Worm (Caenorhabditis elegans) whole organism, L4 larva: ENCODE results near the gene mdl-1.

ENCODE experiments used
- F26F4.8 ChIP-seq: fragments of 200-800 bp; sonication (Bioruptor generic); conservative IDR thresholded peaks from 2 replicates; pipeline ENCODE4 v1.3.6; 2022; ENCODE audit warnings: missing genetic modification characterization, missing compliant biosample characterization
- F44E2.7 ChIP-seq: fragments of 200-800 bp; sonication (Bioruptor generic); IDR thresholded peaks from 2 replicates; pipeline ENCODE4 v2.1.2; 2022; ENCODE audit warnings: missing genetic modification characterization, missing compliant biosample characterization
- T20F7.1 ChIP-seq: fragments of 200-800 bp; sonication (Bioruptor generic); optimal IDR thresholded peaks from 2 replicates; lab custom pipeline; 2018; ENCODE audit warnings: mild to moderate bottlenecking, missing genetic modification characterization, missing compliant biosample characterization
- T26A8.4 ChIP-seq: fragments of 200-800 bp; sonication (Bioruptor generic); IDR thresholded peaks from 2 replicates; pipeline ENCODE4 v1.3.6; 2022; ENCODE audit warnings: missing genetic modification characterization, missing compliant biosample characterization
- Y5F2A.4 ChIP-seq: fragments of 200-800 bp; sonication (Bioruptor generic); optimal IDR thresholded peaks from 2 replicates; lab custom pipeline; 2018; ENCODE audit warnings: mild to moderate bottlenecking, missing genetic modification characterization, missing compliant biosample characterization
- ZK337.2 ChIP-seq: fragments of 200-800 bp; sonication (Bioruptor generic); IDR thresholded peaks from 2 replicates; pipeline ENCODE4 v1.3.6; 2022; ENCODE audit warnings: missing genetic modification reagents, missing genetic modification characterization, missing compliant biosample characterization
- ZK546.5 ChIP-seq, 2 experiments: sonication (generic microtip); optimal IDR thresholded peaks; 2 replicates each; lab custom pipeline; 2017; ENCODE audit warnings: missing biosample characterization in 2 of 2, missing genetic modification characterization in 2 of 2
- aha-1 ChIP-seq: fragments of 150-350 bp; peaks from one replicate; lab custom pipeline; 2014; ENCODE audit warnings: missing biosample characterization, missing genetic modification characterization
- aly-2 ChIP-seq: sonication (generic microtip); optimal IDR thresholded peaks from 2 replicates; lab custom pipeline; 2018; ENCODE audit warnings: missing biosample characterization, missing genetic modification characterization
- arid-1 ChIP-seq: fragments of 200-800 bp; sonication (Bioruptor generic); conservative IDR thresholded peaks from 2 replicates; pipeline ENCODE4 v1.3.6; 2022; ENCODE audit warnings: missing genetic modification reagents, missing genetic modification characterization, missing compliant biosample characterization
- ceh-20 ChIP-seq: fragments of 200-800 bp; sonication (Bioruptor generic); IDR thresholded peaks from 2 replicates; pipeline ENCODE4 v1.3.6; 2022; ENCODE audit warnings: missing genetic modification reagents, missing genetic modification characterization, missing compliant biosample characterization
- ceh-28 ChIP-seq: fragments of 150-350 bp; optimal IDR thresholded peaks from 2 replicates; lab custom pipeline; 2014; ENCODE audit warnings: missing biosample characterization, missing genetic modification reagents, missing genetic modification characterization
- ceh-32 ChIP-seq: sonication (generic microtip); optimal IDR thresholded peaks from 2 replicates; lab custom pipeline; 2016; ENCODE audit warnings: mild to moderate bottlenecking, missing genetic modification characterization, missing compliant biosample characterization; ENCODE audit not compliant: poor library complexity
- ceh-82 ChIP-seq: sonication (generic microtip); optimal IDR thresholded peaks from 2 replicates; lab custom pipeline; 2017; ENCODE audit warnings: missing biosample characterization, missing genetic modification characterization
- cey-2 ChIP-seq: sonication (generic microtip); optimal IDR thresholded peaks from 3 replicates; lab custom pipeline; 2017; ENCODE audit warnings: missing genetic modification characterization, mild to moderate bottlenecking, missing compliant biosample characterization, antibody characterized with exemption, borderline replicate concordance; ENCODE audit not compliant: insufficient read depth
- daf-19 ChIP-seq: fragments of 200-800 bp; sonication (Bioruptor generic); conservative IDR thresholded peaks from 2 replicates; pipeline ENCODE4 v1.3.6; 2022; ENCODE audit warnings: missing genetic modification characterization, missing compliant biosample characterization
- daf-8 ChIP-seq: fragments of 200-800 bp; sonication (Bioruptor generic); IDR thresholded peaks from 2 replicates; pipeline ENCODE4 v1.3.6; 2022; ENCODE audit warnings: missing genetic modification characterization, missing compliant biosample characterization
- dpl-1 ChIP-seq: fragments of 150-350 bp; optimal IDR thresholded peaks from 2 replicates; lab custom pipeline; 2014; ENCODE audit warnings: missing biosample characterization, missing genetic modification reagents, missing genetic modification characterization
- dve-1 ChIP-seq: sonication (generic microtip); optimal IDR thresholded peaks from 2 replicates; lab custom pipeline; 2017; ENCODE audit warnings: antibody characterized with exemption, mild to moderate bottlenecking, missing genetic modification characterization, missing compliant biosample characterization; ENCODE audit not compliant: insufficient read depth
- egl-27 ChIP-seq: sonication (generic microtip); optimal IDR thresholded peaks from 3 replicates; lab custom pipeline; 2017; ENCODE audit warnings: missing biosample characterization, missing genetic modification reagents, missing genetic modification characterization
- egl-43 ChIP-seq: fragments of 200-800 bp; sonication (Bioruptor generic); IDR thresholded peaks from 2 replicates; pipeline ENCODE4 v1.3.6; 2022; ENCODE audit warnings: missing genetic modification reagents, missing genetic modification characterization, missing compliant biosample characterization
- fos-1 ChIP-seq: fragments of 150-350 bp; optimal IDR thresholded peaks from 2 replicates; lab custom pipeline; 2014; ENCODE audit warnings: missing biosample characterization, missing genetic modification characterization
- gei-8 ChIP-seq: fragments of 200-800 bp; sonication (Bioruptor generic); optimal IDR thresholded peaks from 2 replicates; lab custom pipeline; 2018; ENCODE audit warnings: mild to moderate bottlenecking, missing genetic modification characterization, missing compliant biosample characterization
- hmg-1.1 ChIP-seq: fragments of 200-800 bp; sonication (Bioruptor generic); IDR thresholded peaks from 2 replicates; pipeline ENCODE4 v1.3.6; 2022; ENCODE audit warnings: missing genetic modification reagents, missing genetic modification characterization, missing compliant biosample characterization
- jun-1 ChIP-seq: fragments of 150-350 bp; optimal IDR thresholded peaks from 2 replicates; lab custom pipeline; 2014; ENCODE audit warnings: missing biosample characterization, missing genetic modification reagents, missing genetic modification characterization
- lin-29 ChIP-seq: fragments of 200-800 bp; sonication (Bioruptor generic); IDR thresholded peaks from 2 replicates; pipeline ENCODE4 v1.3.6; 2022; ENCODE audit warnings: missing genetic modification reagents, missing genetic modification characterization, missing compliant biosample characterization
- lir-3 ChIP-seq: sonication (generic microtip); optimal IDR thresholded peaks from 2 replicates; lab custom pipeline; 2016; ENCODE audit warnings: mild to moderate bottlenecking, missing genetic modification characterization, missing compliant biosample characterization
- lsy-2 ChIP-seq, 2 experiments: fragments of 150-350 bp in 1 of 2; sonication (generic microtip) in 1 of 2; optimal IDR thresholded peaks; 2 replicates each; lab custom pipeline; 2014 to 2017; ENCODE audit warnings: missing biosample characterization in 2 of 2, missing genetic modification characterization in 2 of 2
- mdt-29 ChIP-seq: fragments of 200-800 bp; sonication (Bioruptor generic); IDR thresholded peaks from 2 replicates; pipeline ENCODE4 v1.3.6; 2022; ENCODE audit warnings: missing genetic modification reagents, missing genetic modification characterization, missing compliant biosample characterization
- mes-2 ChIP-seq: sonication (generic microtip); optimal IDR thresholded peaks from 2 replicates; lab custom pipeline; 2016; ENCODE audit warnings: missing genotype, mild to moderate bottlenecking, missing genetic modification characterization, missing compliant biosample characterization; ENCODE audit not compliant: poor library complexity, severe bottlenecking
- mxl-2 ChIP-seq: fragments of 200-800 bp; sonication (Bioruptor generic); conservative IDR thresholded peaks from 2 replicates; pipeline ENCODE4 v1.3.6; 2022; ENCODE audit warnings: missing genetic modification reagents, missing genetic modification characterization, missing compliant biosample characterization
- nhr-102 ChIP-seq: sonication (generic microtip); optimal IDR thresholded peaks from 2 replicates; lab custom pipeline; 2016; ENCODE audit warnings: mild to moderate bottlenecking, missing genetic modification characterization, moderate library complexity, missing compliant biosample characterization
- nhr-11 ChIP-seq: fragments of 150-350 bp; optimal IDR thresholded peaks from 2 replicates; lab custom pipeline; 2014; ENCODE audit warnings: missing biosample characterization, missing genetic modification characterization
- nhr-237 ChIP-seq: sonication (generic microtip); optimal IDR thresholded peaks from 2 replicates; lab custom pipeline; 2017; ENCODE audit warnings: missing biosample characterization, missing genetic modification characterization
- nhr-6 ChIP-seq: fragments of 150-350 bp; optimal IDR thresholded peaks from 2 replicates; lab custom pipeline; 2014; ENCODE audit warnings: missing biosample characterization, missing genetic modification characterization
- nhr-76 ChIP-seq: fragments of 150-350 bp; optimal IDR thresholded peaks from 2 replicates; lab custom pipeline; 2014; ENCODE audit warnings: missing biosample characterization, missing genetic modification characterization
- nhr-77 ChIP-seq: fragments of 150-350 bp; optimal IDR thresholded peaks from 2 replicates; lab custom pipeline; 2014; ENCODE audit warnings: missing biosample characterization, missing genetic modification characterization
- pqm-1 ChIP-seq: sonication (generic microtip); optimal IDR thresholded peaks from 2 replicates; lab custom pipeline; 2017; ENCODE audit warnings: missing biosample characterization, missing genetic modification characterization
- rbr-2 ChIP-seq: sonication (generic microtip); optimal IDR thresholded peaks from 2 replicates; lab custom pipeline; 2016; ENCODE audit warnings: missing genotype, missing genetic modification characterization, missing compliant biosample characterization
- saeg-2 ChIP-seq: fragments of 200-800 bp; sonication (Bioruptor generic); IDR thresholded peaks from 2 replicates; pipeline ENCODE4 v1.3.6; 2022; ENCODE audit warnings: missing genetic modification reagents, missing genetic modification characterization, missing compliant biosample characterization
- sdz-12 ChIP-seq: fragments of 200-800 bp; sonication (Bioruptor generic); optimal IDR thresholded peaks from 2 replicates; lab custom pipeline; 2018; ENCODE audit warnings: mild to moderate bottlenecking, missing genetic modification characterization, missing compliant biosample characterization
- snpc-1.2 ChIP-seq: fragments of 200-800 bp; sonication (Bioruptor generic); IDR thresholded peaks from 2 replicates; pipeline ENCODE4 v1.3.6; 2022; ENCODE audit warnings: missing genetic modification reagents, missing genetic modification characterization, missing compliant biosample characterization
- snpc-4 ChIP-seq: fragments of 150-350 bp; optimal IDR thresholded peaks from 2 replicates; lab custom pipeline; 2014; ENCODE audit warnings: missing biosample characterization, missing genetic modification characterization
- spr-1 ChIP-seq: sonication (generic microtip); optimal IDR thresholded peaks from 2 replicates; lab custom pipeline; 2016; ENCODE audit warnings: mild to moderate bottlenecking, missing genetic modification characterization, missing compliant biosample characterization
- unc-39 ChIP-seq: sonication (generic microtip); optimal IDR thresholded peaks from 2 replicates; lab custom pipeline; 2017; ENCODE audit warnings: missing biosample characterization, missing genetic modification characterization
- unc-62 ChIP-seq, 3 experiments: fragments of 150-350 bp in 1 of 3; sonication (generic microtip); optimal IDR thresholded peaks in 2 of 3; peaks in 1 of 3; 1 replicate in 1 of 3; 2 replicates in 2 of 3; lab custom pipeline; 2014 to 2017; ENCODE audit warnings: missing biosample characterization in 3 of 3, missing genetic modification characterization in 3 of 3, missing genetic modification reagents in 3 of 3, missing genotype in 1 of 3
- zag-1 ChIP-seq: fragments of 150-350 bp; optimal IDR thresholded peaks from 2 replicates; lab custom pipeline; 2014; ENCODE audit warnings: missing biosample characterization, missing genetic modification characterization
- ztf-11 ChIP-seq: fragments of 150-350 bp; optimal IDR thresholded peaks from 2 replicates; lab custom pipeline; 2014; ENCODE audit warnings: missing biosample characterization, missing genetic modification characterization
- ztf-7 ChIP-seq: fragments of 150-350 bp; optimal IDR thresholded peaks from 2 replicates; lab custom pipeline; 2014; ENCODE audit warnings: missing biosample characterization, missing genetic modification characterization

mdl-1 gene

ce11 chrX:6746849-6747248 is 4.7 kb downstream of the mdl-1 start (continued):
- TF ChIP-seq mdt-29 (GFP tag; lab: Robert Waterston, UW), result 0 out of 2 replicates have a peak, but pooled peaks have one; percentile 4
- TF ChIP-seq spr-1 (tag; lab: Kevin White, UChicago), result no peak
- peak in 1 of 2 experiments; percentile 31 for TF ChIP-seq unc-62 (GFP tag; optimal IDR thresholded peaks at IDR 0.05 in 1 of 2; lab: Kevin White, UChicago)
- no peak for TF ChIP-seq unc-62 (tag; optimal IDR thresholded peaks at IDR 0.05; lab: Kevin White, UChicago)
- TF ChIP-seq F44E2.7 (GFP tag; lab: Robert Waterston, UW), result no peak
- no peak for TF ChIP-seq fos-1 (tag; lab: Kevin White, UChicago)
- no peak for TF ChIP-seq nhr-102 (tag; lab: Kevin White, UChicago)
- TF ChIP-seq pqm-1 (tag; lab: Kevin White, UChicago), result no peak
- no peak for TF ChIP-seq unc-39 (tag; lab: Kevin White, UChicago)
- TF ChIP-seq mes-2, result no peak
- no peak for TF ChIP-seq daf-19 (GFP tag; lab: Robert Waterston, UW)
- TF ChIP-seq hmg-1.1, result 0 out of 2 replicates have a peak, but pooled peaks have one; percentile 11
- TF ChIP-seq ceh-20 (GFP tag; lab: Robert Waterston, UW), result no peak
- no peak for TF ChIP-seq ZK546.5 (tag; optimal IDR thresholded peaks at IDR 0.05; lab: Kevin White, UChicago)
- no peak for TF ChIP-seq dpl-1
- TF ChIP-seq lsy-2 (tag; optimal IDR thresholded peaks at IDR 0.05; lab: Kevin White, UChicago), result peak in 1 of 2 experiments; percentile 14
- no peak for TF ChIP-seq T26A8.4 (GFP tag; lab: Robert Waterston, UW)
- TF ChIP-seq saeg-2 (GFP tag; lab: Robert Waterston, UW), result no peak
- no peak for TF ChIP-seq F26F4.8 (GFP tag; lab: Robert Waterston, UW)

- TF ChIP-seq mxl-2 (GFP tag; lab: Robert Waterston, UW) (peak; percentile 83), hmg-1.1 (peak; percentile 64), ceh-20 (GFP tag; lab: Robert Waterston, UW) (0 out of 2 replicates have a peak, but pooled peaks have one; percentile 7), ceh-32 (no peak), rbr-2 (tag; lab: Kevin White, UChicago) (no peak), sdz-12 (GFP tag; lab: Kevin White, UChicago) (no peak), egl-43 (GFP tag; lab: Robert Waterston, UW) (0 out of 2 replicates have a peak, but pooled peaks have one; percentile 59), pqm-1 (tag; lab: Kevin White, UChicago) (no peak), aly-2 (no peak), T20F7.1 (GFP tag; lab: Kevin White, UChicago) (peak; percentile 65), unc-62 (GFP tag; optimal IDR thresholded peaks at IDR 0.05 in 1 of 2; lab: Kevin White, UChicago) (peak in 1 of 2 experiments; percentile 49), unc-62 (tag; optimal IDR thresholded peaks at IDR 0.05; lab: Kevin White, UChicago) (no peak), daf-8 (GFP tag; lab: Robert Waterston, UW) (no peak), snpc-4 (tag; lab: Kevin White, UChicago) (no peak), F44E2.7 (GFP tag; lab: Robert Waterston, UW) (no peak), ztf-11 (tag; lab: Kevin White, UChicago) (no peak), aha-1 (tag; lab: Kevin White, UChicago) (peak; percentile 95), egl-27 (tag; lab: Kevin White, UChicago) (no peak), nhr-76 (no peak), ceh-28 (tag; lab: Kevin White, UChicago) (no peak), lsy-2 (tag; optimal IDR thresholded peaks at IDR 0.05; lab: Kevin White, UChicago) (peak in 1 of 2 experiments; percentile 45), nhr-237 (tag; lab: Kevin White, UChicago) (no peak), ceh-82 (no peak), nhr-77 (tag; lab: Kevin White, UChicago) (peak; percentile 7), lir-3 (tag; lab: Kevin White, UChicago) (no peak), gei-8 (GFP tag; lab: Kevin White, UChicago) (peak; percentile 76), jun-1 (tag; lab: Kevin White, UChicago) (peak; percentile 48), nhr-6 (tag; lab: Kevin White, UChicago) (peak; percentile 77), Y5F2A.4 (GFP tag; lab: Kevin White, UChicago) (no peak), snpc-1.2 (GFP tag; lab: Robert Waterston, UW) (no peak), ZK337.2 (GFP tag; lab: Robert Waterston, UW) (no peak), dve-1 (tag; lab: Kevin White, UChicago) (peak; percentile 87), ztf-7 (tag; lab: Kevin White, UChicago) (peak; percentile 28), dpl-1 (peak; percentile 1), cey-2 (no peak), arid-1 (GFP tag; lab: Robert Waterston, UW) (no peak), zag-1 (tag; lab: Kevin White, UChicago) (no peak), nhr-11 (tag; lab: Kevin White, UChicago) (no peak), lin-29 (GFP tag; lab: Robert Waterston, UW) (no peak)
These were observed 5.8 kb downstream of the mdl-1 start for ce11 chrX:6747906-6748356.
